Fruit fly (Drosophila melanogaster) whole organism: ENCODE data around the gene bys.

Experiments used
- pan ChIP-seq: fragments of >200 bp; optimal IDR thresholded peaks from 2 replicates; lab custom pipeline; 2017
- usp ChIP-seq: fragments of >200 bp; optimal IDR thresholded peaks from 2 replicates; lab custom pipeline; 2017; ENCODE audit warnings: missing biosample characterization, missing genetic modification characterization, mixed read lengths

dm6 chrX:7866868-7867267 is 34.8 kb upstream of the bys start, which contains the start of gene Ir7b:
- no peak for TF ChIP-seq usp (GFP tag; lab: Kevin White, UChicago)
- no peak for TF ChIP-seq pan (lab: Kevin White, UChicago)
